Fruit fly (Drosophila melanogaster): Measurements from ENCODE around the gene Meltrin.
A peak's percentile ranks its signal among the peaks of the same experiment; 100 is the strongest.

Meltrin gene

dm6 chr3R:14716188-14717075 lies 19.3 kb upstream of the Meltrin start:
- TF ChIP-seq usp (GFP tag; optimal IDR thresholded peaks at IDR 0.05) (no peak), tai (GFP tag; optimal IDR thresholded peaks at IDR 0.05) (no peak), Hr83 (GFP tag; optimal IDR thresholded peaks at IDR 0.05; ENCODE audit: poor library complexity, severe bottlenecking) (no peak), Dfd (GFP tag; optimal IDR thresholded peaks at IDR 0.05) (no peak), Hr78 (GFP tag; optimal IDR thresholded peaks at IDR 0.05) (no peak), woc (GFP tag; optimal IDR thresholded peaks at IDR 0.05) (peak; percentile 78), dl (GFP tag; optimal IDR thresholded peaks at IDR 0.05; ENCODE audit: insufficient read depth in 1 of 2, partially characterized antibody in 2 of 2) (no peak), rgr (GFP tag; optimal IDR thresholded peaks at IDR 0.05) (no peak), Vsx2 (GFP tag; optimal IDR thresholded peaks at IDR 0.05; ENCODE audit: partially characterized antibody) (no peak), brk (GFP tag; optimal IDR thresholded peaks at IDR 0.05) (peak; percentile 5), fru (GFP tag; optimal IDR thresholded peaks at IDR 0.05) (peak; percentile 61), sage (GFP tag; optimal IDR thresholded peaks at IDR 0.05) (no peak), Abd-B (GFP tag; optimal IDR thresholded peaks at IDR 0.05) (no peak), CrebA (GFP tag; optimal IDR thresholded peaks at IDR 0.05; ENCODE audit: borderline replicate concordance) (no peak), Hnf4 (GFP tag; optimal IDR thresholded peaks at IDR 0.05) (peak; percentile 30), Jra (GFP tag; optimal IDR thresholded peaks at IDR 0.05) (no peak), foxo (GFP tag; optimal IDR thresholded peaks at IDR 0.05) (peak in 1 of 2 experiments; percentile 31), pan (optimal IDR thresholded peaks at IDR 0.05) (no peak), dsf (GFP tag; optimal IDR thresholded peaks at IDR 0.05; ENCODE audit: borderline replicate concordance) (no peak), ey (GFP tag; optimal IDR thresholded peaks at IDR 0.05) (peak; percentile 28), CG32264 (GFP tag; optimal IDR thresholded peaks at IDR 0.05) (no peak), Dif (GFP tag; optimal IDR thresholded peaks at IDR 0.05; ENCODE audit: partially characterized antibody) (no peak), GATAd (GFP tag; optimal IDR thresholded peaks at IDR 0.05) (no peak), OdsH (GFP tag; optimal IDR thresholded peaks at IDR 0.05) (no peak), CG9705 (GFP tag; optimal IDR thresholded peaks at IDR 0.05) (no peak), HLH106 (tag; optimal IDR thresholded peaks at IDR 0.05) (peak; percentile 60), psq (GFP tag; optimal IDR thresholded peaks at IDR 0.05) (peak; percentile 26), lola (GFP tag; optimal IDR thresholded peaks at IDR 0.05) (no peak), Sp1 (GFP tag; optimal IDR thresholded peaks at IDR 0.05) (peak; percentile 53), dmrt93B (GFP tag; optimal IDR thresholded peaks at IDR 0.05) (no peak), jim (GFP tag; optimal IDR thresholded peaks at IDR 0.05) (peak; percentile 21), sv (GFP tag; optimal IDR thresholded peaks at IDR 0.05) (no peak), br (GFP tag; optimal IDR thresholded peaks at IDR 0.05) (no peak), Rel (GFP tag; optimal IDR thresholded peaks at IDR 0.05) (peak; percentile 5), Rel (tag; optimal IDR thresholded peaks at IDR 0.05) (no peak), Mio (GFP tag; optimal IDR thresholded peaks at IDR 0.05) (no peak), h (GFP tag; optimal IDR thresholded peaks at IDR 0.05) (peak; percentile 39), N (GFP tag; optimal IDR thresholded peaks at IDR 0.05) (no peak), Myc (optimal IDR thresholded peaks at IDR 0.05) (no peak)

DNA sequence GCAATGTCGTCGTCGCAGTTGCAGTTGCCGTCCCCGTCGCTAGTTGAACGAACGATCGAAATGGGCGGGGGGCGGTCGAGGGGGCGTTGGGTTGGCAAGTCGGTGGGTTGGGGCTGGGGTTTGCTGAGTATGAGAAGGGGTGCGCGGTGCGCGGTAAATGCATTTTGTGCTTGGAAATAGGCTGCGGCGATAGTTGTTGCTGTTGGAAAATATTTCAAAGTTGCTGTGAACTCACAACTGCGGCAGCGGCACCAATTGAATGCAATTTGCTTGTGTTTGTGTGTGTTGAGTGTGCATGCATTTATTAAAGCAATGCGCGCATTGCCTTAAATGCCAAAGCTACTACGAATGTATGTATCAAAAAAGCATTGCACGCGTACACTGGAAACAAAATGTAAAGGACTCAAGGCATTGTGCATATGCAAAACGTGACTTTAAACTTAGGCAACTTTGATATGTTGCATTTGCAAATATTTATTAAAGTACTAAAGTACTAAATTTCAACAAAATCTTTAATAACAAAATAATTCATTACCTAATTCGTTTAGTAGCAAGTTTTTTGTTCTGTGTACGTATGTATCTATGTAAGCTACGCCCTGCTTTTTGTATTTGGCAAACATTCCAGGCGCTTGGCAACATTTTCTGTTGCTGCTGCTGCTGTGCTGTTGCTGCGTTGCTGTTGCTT lies 18.0 kb upstream of the Meltrin start:
- TF ChIP-seq Dfd (GFP tag; optimal IDR thresholded peaks at IDR 0.05): peak; percentile 9
- peak; percentile 2 for TF ChIP-seq HLH106 (tag; optimal IDR thresholded peaks at IDR 0.05)
- TF ChIP-seq Hnf4 (GFP tag; optimal IDR thresholded peaks at IDR 0.05): peak; percentile 7
- TF ChIP-seq Jra (GFP tag; optimal IDR thresholded peaks at IDR 0.05): no peak
- peak; percentile 37 for TF ChIP-seq rgr (GFP tag; optimal IDR thresholded peaks at IDR 0.05)
- TF ChIP-seq usp (GFP tag; optimal IDR thresholded peaks at IDR 0.05): no peak
- peak; percentile 57 for TF ChIP-seq h (GFP tag; optimal IDR thresholded peaks at IDR 0.05)
- no peak for TF ChIP-seq Mio (GFP tag; optimal IDR thresholded peaks at IDR 0.05)
- TF ChIP-seq foxo (GFP tag; optimal IDR thresholded peaks at IDR 0.05): peak in 1 of 2 experiments; percentile 43
- peak; percentile 27 for TF ChIP-seq tai (GFP tag; optimal IDR thresholded peaks at IDR 0.05)
- peak; percentile 33 for TF ChIP-seq br (GFP tag; optimal IDR thresholded peaks at IDR 0.05)
- TF ChIP-seq CG32264 (GFP tag; optimal IDR thresholded peaks at IDR 0.05): no peak
- TF ChIP-seq fru (GFP tag; optimal IDR thresholded peaks at IDR 0.05): peak; percentile 27
- TF ChIP-seq ey (GFP tag; optimal IDR thresholded peaks at IDR 0.05): peak; percentile 50
